Worm (Caenorhabditis elegans): ENCODE results near the gene col-173.

col-173 gene

ce11 chrX:6836065-6836527, 41.2 kb downstream of the col-173 start, which contains the start of gene F41B4.3:
TSS of gene F41B4.3 (minus strand) at chrX:6836115.
- TF ChIP-seq nhr-23 (tag; optimal IDR thresholded peaks at IDR 0.05) (peak; percentile 30), lin-15B (tag; optimal IDR thresholded peaks at IDR 0.05) (no peak), nfya-1 (tag; optimal IDR thresholded peaks at IDR 0.05; ENCODE audit: insufficient read depth) (peak; percentile 31), elt-3 (tag; optimal IDR thresholded peaks at IDR 0.05) (no peak), sea-2 (GFP tag; optimal IDR thresholded peaks at IDR 0.05) (no peak)

- no peak for TF ChIP-seq fkh-10 (GFP tag; optimal IDR thresholded peaks at IDR 0.05)
- TF ChIP-seq nhr-23 (tag; optimal IDR thresholded peaks at IDR 0.05) = no peak
- TF ChIP-seq lin-39 (tag; optimal IDR thresholded peaks at IDR 0.05) = no peak
- TF ChIP-seq nfya-1 (tag; optimal IDR thresholded peaks at IDR 0.05; ENCODE audit: insufficient read depth) = no peak
- TF ChIP-seq nhr-77 (tag; optimal IDR thresholded peaks at IDR 0.05) = no peak
Measured at ce11 chrX:6835166-6835565, 42.2 kb downstream of the col-173 start, which contains the start of gene F41B4.2. TSS of gene F41B4.2 (minus strand) at chrX:6835266.

- TF ChIP-seq nhr-23 (tag; optimal IDR thresholded peaks at IDR 0.05) = no peak
- peak; percentile 46 for TF ChIP-seq egl-5 (tag; optimal IDR thresholded peaks at IDR 0.05)
- peak; percentile 76 for TF ChIP-seq lin-39 (tag; optimal IDR thresholded peaks at IDR 0.05)
- TF ChIP-seq nfya-1 (tag; optimal IDR thresholded peaks at IDR 0.05; ENCODE audit: insufficient read depth) = peak; percentile 35
Measured at ce11 chrX:6825840-6826239, 51.5 kb downstream of the col-173 start, which contains the start of gene F41B4.1. TSS of gene F41B4.1 (minus strand) at chrX:6825862.
